Worm (Caenorhabditis elegans): ENCODE data around the gene clc-3.

clc-3 gene

ce11 chrX:3343620-3344197 lies 30.8 kb downstream of the clc-3 start:
- TF ChIP-seq nhr-25 (tag; optimal IDR thresholded peaks at IDR 0.05) (peak; percentile 74), ztf-11 (tag; optimal IDR thresholded peaks at IDR 0.05) (no peak), dmd-4 (tag; optimal IDR thresholded peaks at IDR 0.05) (no peak), mbf-1 (tag; optimal IDR thresholded peaks at IDR 0.05) (no peak), nhr-6 (tag; optimal IDR thresholded peaks at IDR 0.05) (no peak), sma-9 (GFP tag; optimal IDR thresholded peaks at IDR 0.05) (peak; percentile 1), sma-9 (tag; optimal IDR thresholded peaks at IDR 0.05) (no peak), ceh-16 (tag; optimal IDR thresholded peaks at IDR 0.05) (peak; percentile 23), mab-5 (tag; optimal IDR thresholded peaks at IDR 0.05) (no peak), nhr-129 (tag; optimal IDR thresholded peaks at IDR 0.05) (peak; percentile 24), elt-1 (tag; optimal IDR thresholded peaks at IDR 0.05) (no peak), ZK546.5 (tag; optimal IDR thresholded peaks at IDR 0.05) (no peak)

ce11 chrX:3339882-3340281 lies 34.7 kb downstream of the clc-3 start:
- peak; percentile 29 for TF ChIP-seq nhr-129 (tag; optimal IDR thresholded peaks at IDR 0.05)
- TF ChIP-seq elt-3 (tag; optimal IDR thresholded peaks at IDR 0.05): no peak
- peak in 1 of 2 experiments; percentile 6 for TF ChIP-seq lsy-2 (tag; optimal IDR thresholded peaks at IDR 0.05)
- peak; percentile 36 for TF ChIP-seq C34F6.9 (tag; optimal IDR thresholded peaks at IDR 0.05)
- TF ChIP-seq lin-11 (tag; optimal IDR thresholded peaks at IDR 0.05): peak; percentile 13
- TF ChIP-seq nhr-23 (tag; optimal IDR thresholded peaks at IDR 0.05): no peak

- peak; percentile 90 for TF ChIP-seq fos-1 (tag; optimal IDR thresholded peaks at IDR 0.05)
- no peak for TF ChIP-seq ceh-82 (tag; optimal IDR thresholded peaks at IDR 0.05)
- TF ChIP-seq crh-2 (tag; optimal IDR thresholded peaks at IDR 0.05): peak; percentile 1
- no peak for TF ChIP-seq unc-55 (GFP tag; optimal IDR thresholded peaks at IDR 0.05)
- peak; percentile 36 for TF ChIP-seq skn-1 (tag; optimal IDR thresholded peaks at IDR 0.05)
- TF ChIP-seq nhr-237 (tag; optimal IDR thresholded peaks at IDR 0.05): no peak
- TF ChIP-seq nhr-10 (tag; optimal IDR thresholded peaks at IDR 0.05): no peak
- TF ChIP-seq F13H6.1 (tag; optimal IDR thresholded peaks at IDR 0.05): peak; percentile 29
- TF ChIP-seq nhr-11 (tag; optimal IDR thresholded peaks at IDR 0.05): no peak
- TF ChIP-seq sma-9 (GFP tag; optimal IDR thresholded peaks at IDR 0.05): peak; percentile 29
- no peak for TF ChIP-seq sma-9 (tag; optimal IDR thresholded peaks at IDR 0.05)
Measured at ce11 chrX:3334115-3334514, 40.4 kb downstream of the clc-3 start.

- TF ChIP-seq zag-1 (tag; optimal IDR thresholded peaks at IDR 0.05): no peak
- TF ChIP-seq ceh-82 (tag; optimal IDR thresholded peaks at IDR 0.05): no peak
- no peak for TF ChIP-seq lin-11 (tag; optimal IDR thresholded peaks at IDR 0.05)
- no peak for TF ChIP-seq F13H6.1 (tag; optimal IDR thresholded peaks at IDR 0.05)
- no peak for TF ChIP-seq nhr-10 (tag; optimal IDR thresholded peaks at IDR 0.05)
- no peak for TF ChIP-seq ceh-16 (tag; optimal IDR thresholded peaks at IDR 0.05)
- no peak for TF ChIP-seq aly-2 (tag; optimal IDR thresholded peaks at IDR 0.05)
- TF ChIP-seq snpc-4 (tag; optimal IDR thresholded peaks at IDR 0.05): no peak
- no peak for TF ChIP-seq elt-3 (tag; optimal IDR thresholded peaks at IDR 0.05)
- no peak for TF ChIP-seq fos-1 (tag; optimal IDR thresholded peaks at IDR 0.05)
- TF ChIP-seq nhr-6 (tag; optimal IDR thresholded peaks at IDR 0.05): no peak
- TF ChIP-seq elt-1 (tag; optimal IDR thresholded peaks at IDR 0.05): no peak
- TF ChIP-seq mbf-1 (tag; optimal IDR thresholded peaks at IDR 0.05): no peak
- no peak for TF ChIP-seq peb-1 (tag; optimal IDR thresholded peaks at IDR 0.05)
- TF ChIP-seq nhr-129 (tag; optimal IDR thresholded peaks at IDR 0.05): no peak
- no peak for TF ChIP-seq dmd-4 (tag; optimal IDR thresholded peaks at IDR 0.05)
- TF ChIP-seq ZK546.5 (tag; optimal IDR thresholded peaks at IDR 0.05): no peak
Measured at ce11 chrX:3332824-3333223, 41.7 kb downstream of the clc-3 start, which contains the start of gene F11D5.1. TSS of gene F11D5.1 (plus strand) at chrX:3333124.

DNA sequence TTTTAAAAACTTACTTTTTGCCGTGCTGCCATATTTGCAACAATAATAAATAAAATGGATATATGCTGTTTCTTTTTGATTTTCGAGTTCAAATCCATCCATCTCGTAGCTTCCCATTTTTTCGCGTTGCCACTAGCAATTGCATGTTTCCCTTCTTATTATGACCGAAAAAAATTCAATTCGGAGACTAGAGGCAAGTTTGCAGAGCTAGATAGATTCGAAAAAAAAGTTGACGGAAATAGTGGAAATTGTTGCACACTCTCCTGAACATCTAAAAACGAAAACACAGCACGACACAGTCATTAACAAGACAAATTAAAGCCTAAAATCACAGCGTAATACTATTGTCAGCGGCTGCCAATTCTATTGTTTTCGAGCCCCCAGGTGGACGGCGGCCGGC lies 48.4 kb downstream of the clc-3 start, which contains the start of gene F11D5.6:
Gene F11D5.6 (minus strand): TSS at position 101 of the 400 bp plus-strand sequence.
- no peak for TF ChIP-seq lin-11 (tag; optimal IDR thresholded peaks at IDR 0.05)
- TF ChIP-seq nhr-21 (tag; optimal IDR thresholded peaks at IDR 0.05): no peak
- TF ChIP-seq fos-1 (tag; optimal IDR thresholded peaks at IDR 0.05): no peak
- no peak for TF ChIP-seq nhr-129 (tag; optimal IDR thresholded peaks at IDR 0.05)
